Worm (Caenorhabditis elegans) whole organism, L3 larva: Measurements from ENCODE around the gene R10E11.9.

Experiments
- R02D3.7 ChIP-seq: fragments of 150-350 bp; optimal IDR thresholded peaks from 2 replicates; lab custom pipeline; 2014; ENCODE audit warnings: missing biosample characterization, missing genetic modification characterization
- ZK546.5 ChIP-seq: sonication (generic microtip); optimal IDR thresholded peaks from 2 replicates; lab custom pipeline; 2017; ENCODE audit warnings: missing biosample characterization, missing genetic modification characterization
- aly-2 ChIP-seq: fragments of 150-350 bp; optimal IDR thresholded peaks from 2 replicates; lab custom pipeline; 2014; ENCODE audit warnings: missing biosample characterization, missing genetic modification characterization
- ama-1 ChIP-seq: fragments of 150-350 bp; optimal IDR thresholded peaks from 2 replicates; lab custom pipeline; 2018
- ceh-16 ChIP-seq: sonication (generic microtip); optimal IDR thresholded peaks from 2 replicates; lab custom pipeline; 2017; ENCODE audit warnings: missing biosample characterization, missing genetic modification characterization
- ceh-28 ChIP-seq: fragments of 150-350 bp; optimal IDR thresholded peaks from 2 replicates; lab custom pipeline; 2014; ENCODE audit warnings: missing biosample characterization, missing genetic modification reagents, missing genetic modification characterization
- ceh-9 ChIP-seq: sonication (generic microtip); optimal IDR thresholded peaks from 2 replicates; lab custom pipeline; 2018; ENCODE audit warnings: missing biosample characterization, missing genetic modification characterization
- daf-12 ChIP-seq: fragments of 150-350 bp; optimal IDR thresholded peaks from 2 replicates; lab custom pipeline; 2014; ENCODE audit warnings: missing biosample characterization, missing genetic modification reagents, missing genetic modification characterization
- egl-27 ChIP-seq: sonication (generic microtip); optimal IDR thresholded peaks from 4 replicates; lab custom pipeline; 2017; ENCODE audit warnings: missing biosample characterization, missing genetic modification reagents, missing genetic modification characterization
- elt-2 ChIP-seq: sonication (generic microtip); optimal IDR thresholded peaks from 2 replicates; lab custom pipeline; 2016; ENCODE audit warnings: missing genetic modification reagents, mild to moderate bottlenecking, missing genetic modification characterization, missing compliant biosample characterization
- elt-3 ChIP-seq, 3 experiments: fragments of 150-350 bp in 1 of 3; sonication (generic microtip) in 2 of 3; optimal IDR thresholded peaks; 2 replicates in 2 of 3; 4 replicates in 1 of 3; lab custom pipeline; 2014 to 2017; ENCODE audit warnings: missing biosample characterization in 3 of 3, missing genetic modification characterization in 3 of 3
- eor-1 ChIP-seq, 2 experiments: fragments of 150-350 bp; optimal IDR thresholded peaks; 2 replicates each; lab custom pipeline; 2014 to 2018; ENCODE audit warnings: missing biosample characterization in 2 of 2, missing genetic modification characterization in 2 of 2
- fkh-10 ChIP-seq: sonication (generic microtip); optimal IDR thresholded peaks from 2 replicates; lab custom pipeline; 2017; ENCODE audit warnings: missing biosample characterization, missing genetic modification reagents, missing genetic modification characterization
- fkh-2 ChIP-seq: fragments of 150-350 bp; optimal IDR thresholded peaks from 2 replicates; lab custom pipeline; 2014; ENCODE audit warnings: missing biosample characterization, missing genetic modification reagents, missing genetic modification characterization
- fos-1 ChIP-seq: fragments of 150-350 bp; optimal IDR thresholded peaks from 2 replicates; lab custom pipeline; 2014; ENCODE audit warnings: missing biosample characterization, missing genetic modification characterization
- hmg-11 ChIP-seq: sonication (generic microtip); optimal IDR thresholded peaks from 2 replicates; lab custom pipeline; 2016; ENCODE audit warnings: missing genetic modification characterization, missing compliant biosample characterization
- jun-1 ChIP-seq: fragments of 150-350 bp; optimal IDR thresholded peaks from 2 replicates; lab custom pipeline; 2014; ENCODE audit warnings: missing biosample characterization, missing genetic modification reagents, missing genetic modification characterization
- lin-15B ChIP-seq: fragments of 150-350 bp; optimal IDR thresholded peaks from 2 replicates; lab custom pipeline; 2014; ENCODE audit warnings: missing biosample characterization, missing genetic modification characterization
- lin-39 ChIP-seq: fragments of 150-350 bp; optimal IDR thresholded peaks from 2 replicates; lab custom pipeline; 2018; ENCODE audit warnings: missing biosample characterization, missing genetic modification reagents, missing genetic modification characterization
- lsy-12 ChIP-seq: sonication (generic microtip); optimal IDR thresholded peaks from 2 replicates; lab custom pipeline; 2016; ENCODE audit warnings: mild to moderate bottlenecking, missing genetic modification characterization, missing compliant biosample characterization
- mml-1 ChIP-seq: fragments of 150-350 bp; sonication (generic microtip); optimal IDR thresholded peaks from 3 replicates; lab custom pipeline; 2014; ENCODE audit warnings: missing biosample characterization, missing genetic modification characterization
- nfya-1 ChIP-seq: sonication (generic microtip); optimal IDR thresholded peaks from 2 replicates; lab custom pipeline; 2017; ENCODE audit warnings: missing genetic modification characterization, mild to moderate bottlenecking, missing compliant biosample characterization, antibody characterized with exemption, moderate library complexity; ENCODE audit not compliant: insufficient read depth
- nhr-11 ChIP-seq: fragments of 150-350 bp; optimal IDR thresholded peaks from 2 replicates; lab custom pipeline; 2014; ENCODE audit warnings: missing biosample characterization, missing genetic modification characterization
- nhr-23 ChIP-seq: fragments of 150-350 bp; optimal IDR thresholded peaks from 2 replicates; lab custom pipeline; 2014; ENCODE audit warnings: missing biosample characterization, missing genetic modification reagents, missing genetic modification characterization
- nhr-237 ChIP-seq: fragments of 150-350 bp; optimal IDR thresholded peaks from 2 replicates; lab custom pipeline; 2014; ENCODE audit warnings: missing biosample characterization, missing genetic modification characterization
- nhr-25 ChIP-seq: sonication (generic microtip); optimal IDR thresholded peaks from 2 replicates; lab custom pipeline; 2017; ENCODE audit warnings: missing biosample characterization, missing genetic modification characterization
- nhr-28 ChIP-seq: fragments of 150-350 bp; optimal IDR thresholded peaks from 2 replicates; lab custom pipeline; 2014; ENCODE audit warnings: missing biosample characterization, missing genetic modification characterization
- nhr-43 ChIP-seq: sonication (generic microtip); optimal IDR thresholded peaks from 2 replicates; lab custom pipeline; 2016; ENCODE audit warnings: mild to moderate bottlenecking, missing genetic modification characterization, missing compliant biosample characterization; ENCODE audit not compliant: poor library complexity, severe bottlenecking
- nhr-67 ChIP-seq: fragments of 150-350 bp; optimal IDR thresholded peaks from 2 replicates; lab custom pipeline; 2014; ENCODE audit warnings: missing biosample characterization, missing genetic modification characterization
- nhr-76 ChIP-seq: fragments of 150-350 bp; sonication (generic microtip); optimal IDR thresholded peaks from 5 replicates; lab custom pipeline; 2014; ENCODE audit warnings: missing biosample characterization, missing genetic modification characterization
- pha-4 ChIP-seq: fragments of 150-350 bp; optimal IDR thresholded peaks from 2 replicates; lab custom pipeline; 2014; ENCODE audit warnings: missing biosample characterization, missing genetic modification reagents, missing genetic modification characterization
- pqm-1 ChIP-seq: fragments of 150-350 bp; optimal IDR thresholded peaks from 2 replicates; lab custom pipeline; 2017; ENCODE audit warnings: missing biosample characterization, missing genetic modification characterization, inconsistent platforms
- sea-2 ChIP-seq: fragments of 150-350 bp; sonication (generic microtip); optimal IDR thresholded peaks from 4 replicates; lab custom pipeline; 2014; ENCODE audit warnings: missing biosample characterization, missing genetic modification reagents, missing genetic modification characterization
- skn-1 ChIP-seq: fragments of 150-350 bp; optimal IDR thresholded peaks from 2 replicates; lab custom pipeline; 2014; ENCODE audit warnings: missing biosample characterization, missing genetic modification characterization
- snpc-4 ChIP-seq: fragments of 150-350 bp; optimal IDR thresholded peaks from 2 replicates; lab custom pipeline; 2014; ENCODE audit warnings: missing biosample characterization, missing genetic modification characterization
- tbx-2 ChIP-seq: sonication (generic microtip); optimal IDR thresholded peaks from 2 replicates; lab custom pipeline; 2016; ENCODE audit warnings: mild to moderate bottlenecking, missing genetic modification characterization, missing compliant biosample characterization
- unc-39 ChIP-seq: sonication (generic microtip); optimal IDR thresholded peaks from 4 replicates; lab custom pipeline; 2017; ENCODE audit warnings: missing biosample characterization, missing genetic modification characterization
- zag-1 ChIP-seq: fragments of 150-350 bp; optimal IDR thresholded peaks from 2 replicates; lab custom pipeline; 2014; ENCODE audit warnings: missing biosample characterization, missing genetic modification characterization

R10E11.9 gene

ce11 chrIII:9793592-9794417 lies at the start of gene R10E11.9, which contains the start of gene mcm-6:
Gene R10E11.9 (minus strand): TSS chrIII:9793642.
Gene mcm-6 (plus strand): TSS chrIII:9794367.
- TF ChIP-seq aly-2 (tag; lab: Kevin White, UChicago) (no peak), nfya-1 (tag; lab: Kevin White, UChicago) (peak; percentile 18), nhr-25 (tag; lab: Kevin White, UChicago) (peak; percentile 72)

- TF ChIP-seq lin-15B = no peak
- no peak for TF ChIP-seq nhr-237 (tag; lab: Kevin White, UChicago)
- TF ChIP-seq nhr-11 (tag; lab: Kevin White, UChicago) = no peak
- TF ChIP-seq jun-1 (tag; lab: Kevin White, UChicago) = no peak
- no peak for TF ChIP-seq unc-39
- no peak for TF ChIP-seq daf-12 (tag; lab: Kevin White, UChicago)
- no peak for TF ChIP-seq snpc-4 (tag; lab: Kevin White, UChicago)
These were observed 41.4 kb upstream of the R10E11.9 start, which contains the start of gene K11H3.8 for ce11 chrIII:9834888-9835287. Gene K11H3.8 (plus strand): TSS chrIII:9835188.

- no peak for TF ChIP-seq lsy-12 (tag; lab: Kevin White, UChicago)
- no peak for TF ChIP-seq elt-3 (tag; optimal IDR thresholded peaks at IDR 0.05; lab: Kevin White, UChicago)
- TF ChIP-seq egl-27 (tag; lab: Kevin White, UChicago) = no peak
- TF ChIP-seq ama-1 (lab: Kevin White, UChicago) = no peak
- TF ChIP-seq elt-2 (tag; lab: Kevin White, UChicago) = no peak
- TF ChIP-seq pha-4 = no peak
- no peak for TF ChIP-seq hmg-11 (tag; lab: Kevin White, UChicago)
- no peak for TF ChIP-seq eor-1 (tag; optimal IDR thresholded peaks at IDR 0.05; lab: Kevin White, UChicago)
- TF ChIP-seq nhr-25 (tag; lab: Kevin White, UChicago) = no peak
- no peak for TF ChIP-seq lin-15B
- TF ChIP-seq ceh-9 (tag; lab: Kevin White, UChicago) = no peak
- TF ChIP-seq aly-2 (tag; lab: Kevin White, UChicago) = no peak
- no peak for TF ChIP-seq nfya-1 (tag; lab: Kevin White, UChicago)
- no peak for TF ChIP-seq mml-1
- TF ChIP-seq R02D3.7 (tag; lab: Kevin White, UChicago) = no peak
- no peak for TF ChIP-seq lin-39 (tag; lab: Kevin White, UChicago)
- no peak for TF ChIP-seq sea-2
- TF ChIP-seq daf-12 (tag; lab: Kevin White, UChicago) = no peak
- TF ChIP-seq pqm-1 (tag; lab: Kevin White, UChicago) = no peak
These were observed 39.1 kb upstream of the R10E11.9 start for ce11 chrIII:9832569-9832968.

- TF ChIP-seq nhr-43 = no peak
- no peak for TF ChIP-seq nfya-1 (tag; lab: Kevin White, UChicago)
- TF ChIP-seq pha-4 = peak; percentile 39
- no peak for TF ChIP-seq fos-1 (tag; lab: Kevin White, UChicago)
- TF ChIP-seq elt-3 (tag; optimal IDR thresholded peaks at IDR 0.05; lab: Kevin White, UChicago) = no peak
- TF ChIP-seq ceh-28 (tag; lab: Kevin White, UChicago) = no peak
- no peak for TF ChIP-seq fkh-10 (GFP tag; lab: Kevin White, UChicago)
- TF ChIP-seq lsy-12 (tag; lab: Kevin White, UChicago) = no peak
These were observed 37.1 kb upstream of the R10E11.9 start, which contains the start of gene ZK632.12 for ce11 chrIII:9830502-9830901. Gene ZK632.12 (plus strand): TSS chrIII:9830802.

DNA sequence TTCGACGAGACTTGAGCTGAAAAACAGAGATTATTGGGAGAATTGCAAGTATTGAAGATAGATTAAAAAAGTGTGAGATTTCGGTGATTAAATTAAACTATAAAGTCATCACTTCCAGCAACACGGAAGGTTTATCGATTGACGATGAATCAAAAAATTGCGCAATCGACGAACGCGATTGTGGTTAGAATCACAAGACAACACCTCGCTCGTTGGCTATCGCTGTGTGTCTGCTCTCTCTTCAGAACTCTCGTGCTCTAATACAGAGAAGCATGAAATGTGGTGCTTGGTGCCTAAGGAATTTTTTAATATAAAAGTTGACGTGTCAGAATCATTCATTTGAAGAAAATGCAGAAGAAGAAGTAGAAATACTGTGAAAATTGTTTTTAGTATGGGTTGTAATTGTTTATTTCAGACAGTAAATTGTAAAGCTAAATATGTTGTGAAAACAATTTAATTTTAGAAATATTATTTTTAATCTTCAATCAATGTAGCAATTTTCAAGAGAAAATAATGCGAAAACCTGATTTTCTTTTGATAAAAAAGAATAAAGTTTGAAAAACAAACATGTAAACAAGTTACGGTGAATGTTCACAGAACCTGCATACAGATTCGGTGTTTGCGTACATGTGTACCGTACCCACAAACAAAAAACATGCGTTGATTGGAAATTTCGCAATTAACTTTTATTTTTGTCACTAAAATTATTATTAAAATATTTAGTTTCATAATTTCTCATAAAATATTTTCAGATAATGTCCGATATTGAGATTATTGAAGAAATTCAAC lies 33.9 kb upstream of the R10E11.9 start, which contains the start of the genes ZK632.10 and ZK632.11:
Gene ZK632.10, minus strand, starts transcription at position 560 of the 789 bp plus-strand sequence.
Gene ZK632.11, plus strand, starts transcription at position 753 of the 789 bp plus-strand sequence.
- no peak for TF ChIP-seq nhr-67 (tag; lab: Kevin White, UChicago)
- peak; percentile 57 for TF ChIP-seq lin-15B
- no peak for TF ChIP-seq tbx-2
- peak; percentile 99 for TF ChIP-seq pha-4
- TF ChIP-seq nhr-23 (tag; lab: Kevin White, UChicago) = peak; percentile 34
- TF ChIP-seq zag-1 (tag; lab: Kevin White, UChicago) = no peak
- no peak for TF ChIP-seq fkh-10 (GFP tag; lab: Kevin White, UChicago)
- no peak for TF ChIP-seq sea-2
- TF ChIP-seq egl-27 (tag; lab: Kevin White, UChicago) = no peak
- TF ChIP-seq ceh-28 (tag; lab: Kevin White, UChicago) = peak; percentile 50
- TF ChIP-seq lsy-12 (tag; lab: Kevin White, UChicago) = no peak
- no peak for TF ChIP-seq fkh-2 (tag; lab: Kevin White, UChicago)
- no peak for TF ChIP-seq nhr-237 (tag; lab: Kevin White, UChicago)
- TF ChIP-seq ZK546.5 (tag; lab: Kevin White, UChicago) = no peak
- no peak for TF ChIP-seq nhr-43
- TF ChIP-seq nhr-76 (tag; lab: Kevin White, UChicago) = no peak
- TF ChIP-seq pqm-1 (tag; lab: Kevin White, UChicago) = peak; percentile 11
- TF ChIP-seq snpc-4 (tag; lab: Kevin White, UChicago) = peak; percentile 45
- peak; percentile 15 for TF ChIP-seq lin-39 (tag; lab: Kevin White, UChicago)
- no peak for TF ChIP-seq nhr-28 (tag; lab: Kevin White, UChicago)
- peak; percentile 13 for TF ChIP-seq skn-1
- no peak for TF ChIP-seq ceh-16
- no peak for TF ChIP-seq nhr-25 (tag; lab: Kevin White, UChicago)
- peak; percentile 23 for TF ChIP-seq elt-2 (tag; lab: Kevin White, UChicago)
- no peak for TF ChIP-seq elt-3 (tag; optimal IDR thresholded peaks at IDR 0.05; lab: Kevin White, UChicago)
- TF ChIP-seq nfya-1 (tag; lab: Kevin White, UChicago) = peak; percentile 91
